Worm (Caenorhabditis elegans) whole organism, young adult: Measurements from ENCODE around the gene nsph-3.2.

Source experiments
- B0336.3 ChIP-seq: fragments of 200-800 bp; sonication (Bioruptor generic); IDR thresholded peaks from 2 replicates; pipeline ENCODE4 v1.3.6; 2022; ENCODE audit warnings: missing genetic modification characterization, missing compliant biosample characterization
- C17E4.6 ChIP-seq: fragments of 200-800 bp; sonication (Bioruptor generic); IDR thresholded peaks from 2 replicates; pipeline ENCODE4 v1.3.6; 2022; ENCODE audit warnings: missing genetic modification reagents, missing genetic modification characterization, missing compliant biosample characterization
- F22D6.2 ChIP-seq: sonication (generic microtip); optimal IDR thresholded peaks from 2 replicates; lab custom pipeline; 2016; ENCODE audit warnings: mild to moderate bottlenecking, missing genetic modification characterization, missing compliant biosample characterization
- F23B12.7 ChIP-seq: sonication (generic microtip); optimal IDR thresholded peaks from 2 replicates; lab custom pipeline; 2017; ENCODE audit warnings: missing genetic modification characterization, mild to moderate bottlenecking, missing compliant biosample characterization, antibody characterized with exemption, moderate library complexity; ENCODE audit not compliant: insufficient read depth
- F33H1.4 ChIP-seq: fragments of 200-800 bp; sonication (Bioruptor generic); IDR thresholded peaks from 2 replicates; pipeline ENCODE4 v1.3.6; 2022; ENCODE audit warnings: missing genetic modification reagents, missing genetic modification characterization, missing compliant biosample characterization
- T07F8.4 ChIP-seq: sonication (generic microtip); optimal IDR thresholded peaks from 2 replicates; lab custom pipeline; 2016; ENCODE audit warnings: mild to moderate bottlenecking, missing genetic modification characterization, moderate library complexity, missing compliant biosample characterization
- Y67H2A.10 ChIP-seq: fragments of 200-800 bp; sonication (Bioruptor generic); conservative IDR thresholded peaks from 2 replicates; pipeline ENCODE4 v1.3.6; 2022; ENCODE audit warnings: missing genetic modification reagents, missing genetic modification characterization, missing compliant biosample characterization
- aptf-2 ChIP-seq: fragments of 200-800 bp; sonication (Bioruptor generic); conservative IDR thresholded peaks from 2 replicates; pipeline ENCODE4 v1.3.6; 2022; ENCODE audit warnings: missing genetic modification reagents, missing genetic modification characterization, missing compliant biosample characterization
- aptf-3 ChIP-seq: fragments of 200-800 bp; sonication (Bioruptor generic); IDR thresholded peaks from 2 replicates; pipeline ENCODE4 v1.3.6; 2022; ENCODE audit warnings: missing genetic modification characterization, missing compliant biosample characterization
- atf-7 ChIP-seq: sonication (generic microtip); optimal IDR thresholded peaks from 2 replicates; lab custom pipeline; 2017; ENCODE audit warnings: mild to moderate bottlenecking, missing genetic modification characterization, missing compliant biosample characterization
- athp-1 ChIP-seq: sonication (generic microtip); optimal IDR thresholded peaks from 2 replicates; lab custom pipeline; 2017; ENCODE audit warnings: mild to moderate bottlenecking, missing genetic modification characterization, missing compliant biosample characterization
- attf-5 ChIP-seq: fragments of 200-800 bp; sonication (Bioruptor generic); optimal IDR thresholded peaks from 2 replicates; lab custom pipeline; 2018; ENCODE audit warnings: mild to moderate bottlenecking, missing genetic modification characterization, missing compliant biosample characterization
- bed-2 ChIP-seq: fragments of 200-800 bp; sonication (Bioruptor generic); IDR thresholded peaks from 2 replicates; pipeline ENCODE4 v1.3.6; 2022; ENCODE audit warnings: missing genetic modification reagents, missing genetic modification characterization, missing compliant biosample characterization
- ceh-27 ChIP-seq: fragments of 200-800 bp; sonication (Bioruptor generic); optimal IDR thresholded peaks from 2 replicates; lab custom pipeline; 2018; ENCODE audit warnings: mild to moderate bottlenecking, missing genetic modification characterization, moderate library complexity, missing compliant biosample characterization
- ceh-79 ChIP-seq: sonication (generic microtip); optimal IDR thresholded peaks from 2 replicates; lab custom pipeline; 2017; ENCODE audit warnings: mild to moderate bottlenecking, missing genetic modification characterization, missing compliant biosample characterization
- chd-7 ChIP-seq: sonication (generic microtip); optimal IDR thresholded peaks from 2 replicates; lab custom pipeline; 2016; ENCODE audit warnings: mild to moderate bottlenecking, missing genetic modification characterization, moderate library complexity, missing compliant biosample characterization
- dox-1 ChIP-seq: fragments of 200-800 bp; sonication (Bioruptor generic); IDR thresholded peaks from 2 replicates; pipeline ENCODE4 v1.3.6; 2022; ENCODE audit warnings: missing genetic modification reagents, missing genetic modification characterization, missing compliant biosample characterization
- efl-1 ChIP-seq: fragments of 150-350 bp; optimal IDR thresholded peaks from 2 replicates; lab custom pipeline; 2014; ENCODE audit warnings: missing biosample characterization, missing genetic modification reagents, missing genetic modification characterization
- egrh-3 ChIP-seq: fragments of 200-800 bp; sonication (Bioruptor generic); IDR thresholded peaks from 2 replicates; pipeline ENCODE4 v1.3.6; 2022; ENCODE audit warnings: missing genetic modification reagents, missing genetic modification characterization, missing compliant biosample characterization
- fkh-3 ChIP-seq: sonication (generic microtip); optimal IDR thresholded peaks from 2 replicates; lab custom pipeline; 2016; ENCODE audit warnings: mild to moderate bottlenecking, missing genetic modification characterization, missing compliant biosample characterization
- gei-17 ChIP-seq: fragments of 200-800 bp; sonication (Bioruptor generic); optimal IDR thresholded peaks from 2 replicates; lab custom pipeline; 2018; ENCODE audit warnings: mild to moderate bottlenecking, missing genetic modification characterization, missing compliant biosample characterization
- hlh-12 ChIP-seq: sonication (generic microtip); optimal IDR thresholded peaks from 2 replicates; lab custom pipeline; 2016; ENCODE audit warnings: missing genetic modification characterization, missing compliant biosample characterization
- hmg-20 ChIP-seq: fragments of 200-800 bp; sonication (Bioruptor generic); IDR thresholded peaks from 2 replicates; pipeline ENCODE4 v1.3.6; 2022; ENCODE audit warnings: missing genetic modification reagents, missing genetic modification characterization, missing compliant biosample characterization
- lin-26 ChIP-seq: fragments of 200-800 bp; sonication (Bioruptor generic); IDR thresholded peaks from 2 replicates; pipeline ENCODE4 v1.3.6; 2022; ENCODE audit warnings: missing genetic modification reagents, missing genetic modification characterization, missing compliant biosample characterization
- madf-6 ChIP-seq: fragments of 200-800 bp; sonication (Bioruptor generic); IDR thresholded peaks from 2 replicates; pipeline ENCODE4 v1.3.6; 2022; ENCODE audit warnings: missing genetic modification reagents, missing genetic modification characterization, missing compliant biosample characterization
- madf-8 ChIP-seq: fragments of 200-800 bp; sonication (Bioruptor generic); conservative IDR thresholded peaks from 2 replicates; pipeline ENCODE4 v1.3.6; 2022; ENCODE audit warnings: missing genetic modification reagents, missing genetic modification characterization, missing compliant biosample characterization
- mcd-1 ChIP-seq: fragments of 200-800 bp; sonication (Bioruptor generic); IDR thresholded peaks from 2 replicates; pipeline ENCODE4 v1.3.6; 2022; ENCODE audit warnings: missing genetic modification reagents, missing genetic modification characterization, missing compliant biosample characterization
- mes-4 ChIP-seq: sonication (generic microtip); optimal IDR thresholded peaks from 2 replicates; lab custom pipeline; 2016; ENCODE audit warnings: missing genotype, missing genetic modification characterization, missing compliant biosample characterization
- nhr-120 ChIP-seq: fragments of 200-800 bp; sonication (Bioruptor generic); IDR thresholded peaks from 2 replicates; pipeline ENCODE4 v1.3.6; 2022; ENCODE audit warnings: missing genetic modification characterization, missing compliant biosample characterization
- nhr-80 ChIP-seq: sonication (generic microtip); optimal IDR thresholded peaks from 2 replicates; lab custom pipeline; 2016; ENCODE audit warnings: missing genetic modification characterization, missing compliant biosample characterization
- nhr-90 ChIP-seq: sonication (generic microtip); optimal IDR thresholded peaks from 2 replicates; lab custom pipeline; 2016; ENCODE audit warnings: missing genotype, mild to moderate bottlenecking, missing genetic modification characterization, missing compliant biosample characterization
- rcor-1 ChIP-seq: fragments of 200-800 bp; sonication (Bioruptor generic); IDR thresholded peaks from 2 replicates; pipeline ENCODE4 v1.3.6; 2022; ENCODE audit warnings: missing genetic modification reagents, missing genetic modification characterization, missing compliant biosample characterization
- tbp1 ChIP-seq: fragments of 200-800 bp; sonication (Bioruptor generic); optimal IDR thresholded peaks from 2 replicates; lab custom pipeline; 2018; ENCODE audit warnings: mild to moderate bottlenecking, missing genetic modification characterization, missing compliant biosample characterization
- ztf-22 ChIP-seq: fragments of 200-800 bp; sonication (Bioruptor generic); optimal IDR thresholded peaks from 2 replicates; lab custom pipeline; 2018; ENCODE audit warnings: mild to moderate bottlenecking, missing genetic modification characterization, moderate library complexity, missing compliant biosample characterization
- ztf-3 ChIP-seq: fragments of 200-800 bp; sonication (Bioruptor generic); optimal IDR thresholded peaks from 2 replicates; lab custom pipeline; 2018; ENCODE audit warnings: mild to moderate bottlenecking, missing genetic modification characterization, missing compliant biosample characterization

The nsph-3.2 gene

DNA sequence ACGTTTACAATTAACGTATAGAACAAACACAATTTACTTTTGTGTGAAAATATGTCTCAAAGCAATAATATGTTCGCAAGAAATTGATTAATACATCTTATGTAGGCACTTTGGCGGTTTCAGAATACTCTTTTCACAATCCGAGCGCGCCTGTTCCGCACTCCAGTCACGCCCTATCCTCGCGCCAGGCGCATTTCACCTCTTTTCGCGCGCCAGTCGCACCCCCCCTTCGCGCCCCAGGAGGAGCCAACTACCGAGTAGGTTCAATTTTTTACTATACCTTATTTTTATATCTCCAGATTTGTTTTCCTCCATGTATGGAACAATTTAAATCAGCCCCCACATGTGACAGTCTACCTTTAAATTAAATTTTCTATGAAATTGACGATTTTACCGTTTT lies 41.5 kb upstream of the nsph-3.2 start:
- TF ChIP-seq egrh-3 (GFP tag; lab: Robert Waterston, UW): peak; percentile 57; the same call in 1 of the 2 replicates
- TF ChIP-seq madf-8: peak; percentile 38; the same call in 1 of the 2 replicates
- peak; percentile 75 for TF ChIP-seq madf-6 (GFP tag; lab: Robert Waterston, UW)
- TF ChIP-seq efl-1 (GFP tag; lab: Kevin White, UChicago): peak; percentile 42
- TF ChIP-seq, all 124 proteins: peak for 4; not testable (repeated sequence) for 120

DNA sequence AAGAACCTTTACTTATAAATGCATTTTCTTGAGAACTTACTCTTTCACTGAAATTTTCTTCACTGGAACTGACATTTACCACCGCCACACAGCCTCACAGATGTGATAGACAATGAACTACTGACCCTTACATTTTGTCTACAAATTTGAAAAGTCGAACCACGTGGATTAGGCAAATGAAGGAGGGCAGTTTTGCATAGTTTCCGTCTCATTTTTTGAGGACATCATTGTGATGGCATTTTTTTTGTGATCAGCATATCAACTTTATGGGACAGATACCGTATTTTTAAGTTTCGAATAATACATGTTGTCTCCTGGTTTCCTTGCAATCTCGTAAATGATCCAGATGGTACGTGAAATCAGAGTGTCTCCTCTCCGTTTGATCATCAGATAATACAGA lies 40.1 kb upstream of the nsph-3.2 start, which contains the start of gene W01B6.3:
Gene W01B6.3, minus strand, starts transcription at position 101 of the 400 bp plus-strand sequence.
- TF ChIP-seq hlh-12 (tag; lab: Kevin White, UChicago) (no peak), nhr-120 (GFP tag; lab: Robert Waterston, UW) (no peak), Y67H2A.10 (GFP tag; lab: Robert Waterston, UW) (no peak), F22D6.2 (tag; lab: Kevin White, UChicago) (no peak), mes-4 (tag; lab: Kevin White, UChicago) (no peak), atf-7 (tag; lab: Kevin White, UChicago) (no peak), aptf-2 (no peak), fkh-3 (tag; lab: Kevin White, UChicago) (no peak), nhr-80 (tag; lab: Kevin White, UChicago) (no peak), gei-17 (no peak), ceh-27 (no peak)

DNA sequence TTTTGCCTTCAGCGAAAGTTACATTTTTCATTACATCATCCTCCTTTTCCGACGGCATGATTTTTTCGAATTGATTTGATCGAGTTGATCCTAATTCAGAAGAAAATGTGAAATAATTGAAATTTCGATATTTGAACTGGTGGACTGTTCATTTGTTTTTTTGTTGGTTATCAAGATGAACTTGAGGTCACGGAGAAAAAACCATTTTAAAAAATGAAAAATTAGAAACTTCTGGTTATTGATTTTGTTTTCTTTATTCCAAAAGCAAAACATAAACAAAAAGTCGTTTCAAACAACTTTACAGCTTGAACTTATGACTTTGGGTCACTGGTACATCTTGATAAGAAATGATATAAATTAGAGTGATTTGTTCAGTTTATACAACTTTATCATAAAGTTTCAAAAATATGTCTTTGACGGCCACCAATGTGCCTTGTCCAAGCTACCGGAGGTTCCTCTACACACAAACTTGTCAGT lies 37.6 kb upstream of the nsph-3.2 start, which contains the start of the genes ttbk-4 and W01B6.4:
Gene ttbk-4, minus strand, starts transcription at position 101 of the 477 bp plus-strand sequence.
Gene W01B6.4, plus strand, starts transcription at position 427 of the 477 bp plus-strand sequence.
- TF ChIP-seq C17E4.6 (no peak), ceh-79 (tag; lab: Kevin White, UChicago) (no peak), madf-6 (GFP tag; lab: Robert Waterston, UW) (no peak), T07F8.4 (tag; lab: Kevin White, UChicago) (no peak), gei-17 (no peak), tbp1 (GFP tag; lab: Kevin White, UChicago) (no peak), F22D6.2 (tag; lab: Kevin White, UChicago) (no peak), athp-1 (tag; lab: Kevin White, UChicago) (no peak), egrh-3 (GFP tag; lab: Robert Waterston, UW) (no peak), ztf-3 (GFP tag; lab: Kevin White, UChicago) (no peak), ztf-22 (GFP tag; lab: Kevin White, UChicago) (no peak), aptf-3 (GFP tag; lab: Robert Waterston, UW) (no peak), lin-26 (no peak), hmg-20 (GFP tag; lab: Robert Waterston, UW) (no peak), mcd-1 (GFP tag; lab: Robert Waterston, UW) (no peak)

DNA sequence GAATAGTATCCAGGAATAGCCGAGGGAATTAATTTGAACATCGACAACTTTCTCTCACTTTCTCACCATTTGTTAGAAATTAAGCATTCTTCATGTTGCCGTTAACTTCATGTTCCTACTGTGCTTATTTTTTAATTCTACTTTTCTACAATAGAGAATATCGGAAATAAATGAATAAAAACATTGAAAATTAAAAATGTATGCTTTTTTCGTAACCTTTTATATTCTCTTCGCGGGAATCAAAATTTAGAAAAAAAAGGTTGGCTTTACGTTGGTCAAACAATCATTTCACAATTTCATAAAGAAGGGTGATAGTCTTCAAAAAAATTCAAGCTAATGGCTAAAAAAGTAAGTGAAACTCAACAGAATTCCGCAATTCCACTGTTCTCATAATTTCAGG lies 36.8 kb upstream of the nsph-3.2 start, which contains the start of gene W01B6.5:
Gene W01B6.5, plus strand, starts transcription at position 301 of the 400 bp plus-strand sequence.
- TF ChIP-seq attf-5 (GFP tag; lab: Kevin White, UChicago): no peak
- TF ChIP-seq chd-7: no peak
- no peak for TF ChIP-seq dox-1 (GFP tag; lab: Robert Waterston, UW)
- no peak for TF ChIP-seq F33H1.4 (GFP tag; lab: Robert Waterston, UW)
- no peak for TF ChIP-seq hlh-12 (tag; lab: Kevin White, UChicago)
- no peak for TF ChIP-seq F23B12.7
- TF ChIP-seq rcor-1 (GFP tag; lab: Robert Waterston, UW): no peak
- TF ChIP-seq bed-2: no peak
- no peak for TF ChIP-seq B0336.3 (GFP tag; lab: Robert Waterston, UW)
- TF ChIP-seq nhr-90: no peak
